Worm (Caenorhabditis elegans) whole organism, L4 larva: ENCODE results near the gene sel-7.

Experiments
- nhr-76 ChIP-seq: fragments of 150-350 bp; optimal IDR thresholded peaks from 2 replicates; lab custom pipeline; 2014; ENCODE audit warnings: missing biosample characterization, missing genetic modification characterization
- unc-62 ChIP-seq, 3 experiments: fragments of 150-350 bp in 1 of 3; sonication (generic microtip); optimal IDR thresholded peaks in 2 of 3; peaks in 1 of 3; 1 replicate in 1 of 3; 2 replicates in 2 of 3; lab custom pipeline; 2014 to 2017; ENCODE audit warnings: missing biosample characterization in 3 of 3, missing genetic modification characterization in 3 of 3, missing genetic modification reagents in 3 of 3, missing genotype in 1 of 3
- ztf-11 ChIP-seq: fragments of 150-350 bp; optimal IDR thresholded peaks from 2 replicates; lab custom pipeline; 2014; ENCODE audit warnings: missing biosample characterization, missing genetic modification characterization

DNA sequence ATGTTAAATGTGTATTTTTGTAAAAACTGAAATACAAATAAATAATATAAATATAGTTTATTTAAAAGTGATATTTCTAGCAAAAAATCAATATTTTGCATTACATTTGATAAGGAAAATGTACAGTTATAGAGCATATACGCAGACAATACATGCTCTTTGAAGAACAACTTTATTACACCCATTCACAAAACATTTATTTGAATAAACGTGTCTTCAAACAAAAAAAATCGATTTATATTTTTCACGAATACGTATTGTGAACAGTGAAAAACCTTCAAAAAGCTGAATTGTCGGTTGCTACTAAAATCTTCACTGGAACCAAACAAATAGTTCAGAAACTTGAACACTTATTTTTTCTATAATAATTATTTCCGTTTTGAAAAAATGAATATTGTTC is 7.3 kb upstream of the sel-7 start, which contains the start of gene K04G11.3:
- no peak for TF ChIP-seq ztf-11 (tag; lab: Kevin White, UChicago)
- TF ChIP-seq nhr-76 (tag; lab: Kevin White, UChicago): no peak
- TF ChIP-seq unc-62 (GFP tag; optimal IDR thresholded peaks at IDR 0.05 in 1 of 2; lab: Kevin White, UChicago): no peak
- TF ChIP-seq unc-62 (tag; optimal IDR thresholded peaks at IDR 0.05; lab: Kevin White, UChicago): no peak
